Fruit fly (Drosophila melanogaster): ENCODE results near the gene CG16888.

The CG16888 gene

DNA sequence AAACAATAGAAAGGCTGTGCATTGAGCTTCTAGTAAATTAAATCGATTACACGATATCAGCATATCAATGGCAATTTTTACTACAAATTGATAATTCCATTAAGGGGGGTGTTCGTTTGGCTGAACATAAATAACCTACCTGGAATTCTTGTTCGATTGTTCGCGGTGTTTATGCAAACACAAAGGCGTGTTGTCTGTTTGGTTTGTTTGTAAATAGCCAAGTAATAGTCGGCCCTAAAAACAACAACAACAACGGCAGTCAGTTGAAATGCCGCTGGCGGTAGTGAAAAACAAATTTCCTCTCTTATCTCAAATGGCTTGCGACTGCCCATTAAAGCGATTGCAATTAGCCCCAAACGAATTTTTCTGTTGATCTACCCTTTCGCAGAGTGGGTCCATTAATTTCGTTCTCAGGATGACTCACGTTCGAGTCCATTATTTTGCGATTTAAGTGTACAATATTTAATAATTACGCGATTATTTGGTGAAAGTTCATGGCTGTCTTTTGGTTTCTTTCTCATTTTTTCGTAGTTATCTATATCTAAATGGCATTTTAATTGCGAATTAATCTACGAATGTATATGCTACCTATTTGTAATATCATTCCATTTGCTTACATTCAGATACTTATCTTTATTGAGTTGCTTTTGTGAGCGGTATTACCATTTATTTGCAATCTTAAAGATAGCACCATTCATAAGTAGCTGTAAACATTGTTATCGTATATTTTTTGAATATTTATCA is 25.8 kb upstream of the CG16888 start (continued):
- TF ChIP-seq grn (GFP tag; optimal IDR thresholded peaks at IDR 0.05) (peak; percentile 82), lab (GFP tag; optimal IDR thresholded peaks at IDR 0.05) (peak; percentile 67), NfI (GFP tag; optimal IDR thresholded peaks at IDR 0.05) (no peak), NC2α (GFP tag; optimal IDR thresholded peaks at IDR 0.05) (peak; percentile 5), peb (GFP tag; IDR thresholded peaks at IDR 0.05) (no peak), trem (tag; optimal IDR thresholded peaks at IDR 0.05) (no peak), lov (optimal IDR thresholded peaks at IDR 0.05) (no peak), lov (GFP tag; IDR thresholded peaks at IDR 0.05) (no peak), psq (GFP tag; optimal IDR thresholded peaks at IDR 0.05) (no peak), sqz (GFP tag; optimal IDR thresholded peaks at IDR 0.05) (no peak), CG18476 (GFP tag; optimal IDR thresholded peaks at IDR 0.05) (peak; percentile 16), CG18011 (GFP tag; optimal IDR thresholded peaks at IDR 0.05) (no peak), Gsc (GFP tag; IDR thresholded peaks at IDR 0.05) (no peak), CG10209 (GFP tag; optimal IDR thresholded peaks at IDR 0.05) (peak; percentile 16), hth (optimal IDR thresholded peaks at IDR 0.05) (no peak), CG12219 (GFP tag; optimal IDR thresholded peaks at IDR 0.05) (peak; percentile 12), CG9437 (GFP tag; optimal IDR thresholded peaks at IDR 0.05) (peak; percentile 1), chm (GFP tag; IDR thresholded peaks at IDR 0.05) (no peak), Pdp1 (GFP tag; optimal IDR thresholded peaks at IDR 0.05) (no peak), dysf (GFP tag; IDR thresholded peaks at IDR 0.05) (peak; percentile 57; the same call in 1 of the 3 replicates), chinmo (GFP tag; IDR thresholded peaks at IDR 0.05; ENCODE audit: partially characterized antibody) (peak; percentile 72; the same call in 2 of the 4 replicates), ab (GFP tag; optimal IDR thresholded peaks at IDR 0.05) (no peak), crp (GFP tag; optimal IDR thresholded peaks at IDR 0.05) (no peak), CG14667 (GFP tag; IDR thresholded peaks at IDR 0.05) (no peak), ac (GFP tag; optimal IDR thresholded peaks at IDR 0.05) (peak; percentile 18), C15 (GFP tag; IDR thresholded peaks at IDR 0.05) (no peak), fd64A (GFP tag; optimal IDR thresholded peaks at IDR 0.05) (peak; percentile 38), CG34376 (GFP tag; optimal IDR thresholded peaks at IDR 0.05) (no peak), CG9817 (tag; optimal IDR thresholded peaks at IDR 0.05) (peak; percentile 18), NC2β (GFP tag; optimal IDR thresholded peaks at IDR 0.05) (peak; percentile 23), CG32532 (GFP tag; IDR thresholded peaks at IDR 0.05) (peak; percentile 29; the same call in 1 of the 2 replicates), CG18262 (tag; optimal IDR thresholded peaks at IDR 0.05) (peak; percentile 38), CG14441 (GFP tag; IDR thresholded peaks at IDR 0.05) (peak; percentile 19; the same call in 1 of the 2 replicates), dmrt99B (tag; optimal IDR thresholded peaks at IDR 0.05) (peak; percentile 37), Aef1 (GFP tag; IDR thresholded peaks at IDR 0.05) (no peak), prd (optimal IDR thresholded peaks at IDR 0.05) (no peak), prd (GFP tag; IDR thresholded peaks at IDR 0.05) (no peak; the same call in 1 of the 3 replicates), Sry-δ (GFP tag; optimal IDR thresholded peaks at IDR 0.05) (no peak)

DNA sequence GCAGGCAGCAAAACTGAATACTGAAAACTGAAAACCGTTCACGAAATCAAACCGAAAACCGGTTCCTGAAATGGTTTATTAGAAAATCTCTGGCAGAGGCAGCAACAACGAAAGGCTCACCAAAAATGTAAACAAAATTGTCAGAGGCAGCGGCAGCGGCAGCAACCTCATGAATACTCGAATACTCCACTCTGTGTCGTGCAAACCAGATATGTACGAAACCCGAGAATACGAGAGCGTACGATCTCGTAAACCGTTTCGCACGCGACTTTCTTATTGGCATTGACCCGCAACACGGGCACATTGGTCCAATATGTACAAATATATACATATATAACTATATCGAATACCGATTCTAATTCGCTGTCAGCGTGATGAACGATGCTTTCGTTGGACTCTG is 24.5 kb upstream of the CG16888 start:
- TF ChIP-seq shn (GFP tag; optimal IDR thresholded peaks at IDR 0.05): no peak
- peak; percentile 92; the same call in 2 of the 3 replicates for TF ChIP-seq CG6175 (GFP tag; IDR thresholded peaks at IDR 0.05)
- TF ChIP-seq CG2199 (GFP tag; IDR thresholded peaks at IDR 0.05): 0 out of 3 replicates have a peak, but pooled peaks have one; percentile 54
- TF ChIP-seq CG13894 (tag; optimal IDR thresholded peaks at IDR 0.05): peak; percentile 25
- peak; percentile 48; the same call in 1 of the 2 replicates for TF ChIP-seq Adf1 (GFP tag; IDR thresholded peaks at IDR 0.05)
- no peak for TF ChIP-seq Gug (GFP tag; IDR thresholded peaks at IDR 0.05)
- peak; percentile 56 for TF ChIP-seq Deaf1 (tag; optimal IDR thresholded peaks at IDR 0.05)
- peak; percentile 48 for TF ChIP-seq kni (GFP tag; optimal IDR thresholded peaks at IDR 0.05)
- TF ChIP-seq insv (GFP tag; optimal IDR thresholded peaks at IDR 0.05): peak in 1 of 2 experiments; percentile 89
- 0 out of 3 replicates have a peak, but pooled peaks have one; percentile 34 for TF ChIP-seq CG34224 (GFP tag; IDR thresholded peaks at IDR 0.05; ENCODE audit: partially characterized antibody)
- TF ChIP-seq z (GFP tag; IDR thresholded peaks at IDR 0.05): no peak
- no peak for TF ChIP-seq CG7786 (GFP tag; optimal IDR thresholded peaks at IDR 0.05)
- peak; percentile 32; the same call in 1 of the 3 replicates for TF ChIP-seq so (GFP tag; IDR thresholded peaks at IDR 0.05)
- TF ChIP-seq CG10543 (GFP tag; optimal IDR thresholded peaks at IDR 0.05): peak; percentile 2

Data from whole organism, embryonic.